Fruit fly (Drosophila melanogaster): ENCODE results near the gene CG43318.

Gene CG43318

dm6 chr3R:15825521-15825920, 7.7 kb downstream of the CG43318 start, which contains the start of gene CG4576:
Gene CG4576 (plus strand): TSS chr3R:15825747.
- TF ChIP-seq CG9948 (tag; optimal IDR thresholded peaks at IDR 0.05): no peak
- TF ChIP-seq EcR (GFP tag; optimal IDR thresholded peaks at IDR 0.05): peak; percentile 15

dm6 chr3R:15816276-15816675, 17.0 kb downstream of the CG43318 start:
- TF ChIP-seq CG13204 (GFP tag; optimal IDR thresholded peaks at IDR 0.05) (no peak), CG4496 (GFP tag; IDR thresholded peaks at IDR 0.05) (peak; percentile 72; the same call in 2 of the 3 replicates), Pif1B (GFP tag; optimal IDR thresholded peaks at IDR 0.05) (peak; percentile 5), EcR (GFP tag; optimal IDR thresholded peaks at IDR 0.05) (no peak), CG17806 (tag; optimal IDR thresholded peaks at IDR 0.05) (peak; percentile 23), CG9948 (tag; optimal IDR thresholded peaks at IDR 0.05) (peak; percentile 19), CG32121 (GFP tag; IDR thresholded peaks at IDR 0.05) (peak; percentile 38; the same call in 1 of the 2 replicates), CG34367 (tag; optimal IDR thresholded peaks at IDR 0.05) (no peak), CG12605 (GFP tag; IDR thresholded peaks at IDR 0.05) (no peak), Snoo (tag; optimal IDR thresholded peaks at IDR 0.05) (no peak), CG8159 (tag; optimal IDR thresholded peaks at IDR 0.05) (no peak), CG8301 (tag; optimal IDR thresholded peaks at IDR 0.05) (no peak), gl (tag; optimal IDR thresholded peaks at IDR 0.05) (no peak), CG14655 (GFP tag; optimal IDR thresholded peaks at IDR 0.05) (no peak), rn (GFP tag; IDR thresholded peaks at IDR 0.05) (no peak), Pif1A (GFP tag; optimal IDR thresholded peaks at IDR 0.05) (peak; percentile 42), CG10348 (GFP tag; IDR thresholded peaks at IDR 0.05) (no peak), CG15710 (tag; optimal IDR thresholded peaks at IDR 0.05) (no peak), Ets98B (GFP tag; IDR thresholded peaks at IDR 0.05) (peak; percentile 64), fd96Ca (GFP tag; IDR thresholded peaks at IDR 0.05) (peak; percentile 54; the same call in 1 of the 3 replicates), D1 (tag; optimal IDR thresholded peaks at IDR 0.05) (no peak)

dm6 chr3R:15814150-15814549, 19.1 kb downstream of the CG43318 start:
- no peak for TF ChIP-seq EcR (GFP tag; optimal IDR thresholded peaks at IDR 0.05)
- no peak for TF ChIP-seq CG8301 (tag; optimal IDR thresholded peaks at IDR 0.05)
- TF ChIP-seq CG4496 (GFP tag; IDR thresholded peaks at IDR 0.05): no peak
- TF ChIP-seq Pif1B (GFP tag; optimal IDR thresholded peaks at IDR 0.05): no peak
- TF ChIP-seq CG10348 (GFP tag; IDR thresholded peaks at IDR 0.05): no peak
- no peak for TF ChIP-seq Ets98B (GFP tag; IDR thresholded peaks at IDR 0.05)

dm6 chr3R:15810369-15810768, 22.9 kb downstream of the CG43318 start:
- TF ChIP-seq CG13204 (GFP tag; optimal IDR thresholded peaks at IDR 0.05): peak; percentile 33
- no peak for TF ChIP-seq gl (tag; optimal IDR thresholded peaks at IDR 0.05)
- no peak for TF ChIP-seq CG17806 (tag; optimal IDR thresholded peaks at IDR 0.05)

- TF ChIP-seq CG14655 (GFP tag; optimal IDR thresholded peaks at IDR 0.05): no peak
- peak; percentile 64 for TF ChIP-seq EcR (GFP tag; optimal IDR thresholded peaks at IDR 0.05)
- peak; percentile 30 for TF ChIP-seq gl (tag; optimal IDR thresholded peaks at IDR 0.05)
- no peak for TF ChIP-seq Snoo (tag; optimal IDR thresholded peaks at IDR 0.05)
- no peak for TF ChIP-seq CG15710 (tag; optimal IDR thresholded peaks at IDR 0.05)
- no peak for TF ChIP-seq CG17806 (tag; optimal IDR thresholded peaks at IDR 0.05)
- TF ChIP-seq CG32121 (GFP tag; IDR thresholded peaks at IDR 0.05): no peak
- no peak for TF ChIP-seq CG8159 (tag; optimal IDR thresholded peaks at IDR 0.05)
These were observed 25.3 kb downstream of the CG43318 start for dm6 chr3R:15807877-15808381.

- TF ChIP-seq CG10348 (GFP tag; IDR thresholded peaks at IDR 0.05): no peak
- peak; percentile 15 for TF ChIP-seq Snoo (tag; optimal IDR thresholded peaks at IDR 0.05)
These were observed 25.9 kb downstream of the CG43318 start for dm6 chr3R:15807306-15807705.

- TF ChIP-seq CG8301 (tag; optimal IDR thresholded peaks at IDR 0.05) (peak; percentile 52), D1 (tag; optimal IDR thresholded peaks at IDR 0.05) (no peak), Snoo (tag; optimal IDR thresholded peaks at IDR 0.05) (peak; percentile 0), CG8159 (tag; optimal IDR thresholded peaks at IDR 0.05) (peak; percentile 10)
These were observed 26.9 kb downstream of the CG43318 start for dm6 chr3R:15806341-15806740.

dm6 chr3R:15804678-15805077, 28.6 kb downstream of the CG43318 start:
- TF ChIP-seq CG9948 (tag; optimal IDR thresholded peaks at IDR 0.05) (no peak), Pif1A (GFP tag; optimal IDR thresholded peaks at IDR 0.05) (no peak), CG12605 (GFP tag; IDR thresholded peaks at IDR 0.05) (no peak), CG8301 (tag; optimal IDR thresholded peaks at IDR 0.05) (no peak), CG4496 (GFP tag; IDR thresholded peaks at IDR 0.05) (no peak), CG13204 (GFP tag; optimal IDR thresholded peaks at IDR 0.05) (no peak), CG34367 (tag; optimal IDR thresholded peaks at IDR 0.05) (no peak), Pif1B (GFP tag; optimal IDR thresholded peaks at IDR 0.05) (no peak)

All from whole organism, pupa.